Worm (Caenorhabditis elegans) whole organism, dauer: ENCODE results near the gene egl-21.

Source experiments
- unc-62 ChIP-seq: sonication (generic microtip); optimal IDR thresholded peaks from 2 replicates; lab custom pipeline; 2017; ENCODE audit warnings: missing biosample characterization, missing genetic modification reagents, missing genetic modification characterization

The egl-21 gene

ce11 chrIV:10499948-10500356, 18.3 kb upstream of the egl-21 start:
- no peak for TF ChIP-seq unc-62 (GFP tag; lab: Kevin White, UChicago)

ce11 chrIV:10498401-10498800, 16.8 kb upstream of the egl-21 start:
- no peak for TF ChIP-seq unc-62 (GFP tag; lab: Kevin White, UChicago)

- TF ChIP-seq unc-62 (GFP tag; lab: Kevin White, UChicago), result no peak
Observed at ce11 chrIV:10489409-10489808, 7.8 kb upstream of the egl-21 start.

ce11 chrIV:10483607-10484117, 2.0 kb upstream of the egl-21 start, which contains the start of the genes F01D4.5 and ced-5:
TSS of gene F01D4.5 (minus strand) at chrIV:10483657.
TSS of gene ced-5 (plus strand) at chrIV:10484110.
- no peak for TF ChIP-seq unc-62 (GFP tag; lab: Kevin White, UChicago)

- TF ChIP-seq unc-62 (GFP tag; lab: Kevin White, UChicago), result no peak
Observed at ce11 chrIV:10482585-10482984, 941 bp upstream of the egl-21 start.

ce11 chrIV:10475234-10475633, 6.4 kb downstream of the egl-21 start:
- no peak for TF ChIP-seq unc-62 (GFP tag; lab: Kevin White, UChicago)

- no peak for TF ChIP-seq unc-62 (GFP tag; lab: Kevin White, UChicago)
Observed at ce11 chrIV:10472478-10472877, 9.2 kb downstream of the egl-21 start, which contains the start of gene bgnt-1.1. TSS of gene bgnt-1.1 (plus strand) at chrIV:10472778.

ce11 chrIV:10469494-10469893, 12.2 kb downstream of the egl-21 start, which contains the start of gene ugt-44:
TSS of gene ugt-44 (plus strand) at chrIV:10469741.
- no peak for TF ChIP-seq unc-62 (GFP tag; lab: Kevin White, UChicago)

ce11 chrIV:10468662-10469061, 13.0 kb downstream of the egl-21 start:
- TF ChIP-seq unc-62 (GFP tag; lab: Kevin White, UChicago), result no peak

- TF ChIP-seq unc-62 (GFP tag; lab: Kevin White, UChicago), result no peak
Observed at ce11 chrIV:10467347-10467746, 14.3 kb downstream of the egl-21 start.

ce11 chrIV:10466398-10466797, 15.2 kb downstream of the egl-21 start:
- no peak for TF ChIP-seq unc-62 (GFP tag; lab: Kevin White, UChicago)

ce11 chrIV:10465764-10466163, 15.9 kb downstream of the egl-21 start:
- no peak for TF ChIP-seq unc-62 (GFP tag; lab: Kevin White, UChicago)

ce11 chrIV:10463987-10464638, 17.5 kb downstream of the egl-21 start, which contains the start of gene ugt-43:
TSS of gene ugt-43 (plus strand) at chrIV:10464588.
- no peak for TF ChIP-seq unc-62 (GFP tag; lab: Kevin White, UChicago)

ce11 chrIV:10463127-10463526, 18.5 kb downstream of the egl-21 start:
- TF ChIP-seq unc-62 (GFP tag; lab: Kevin White, UChicago), result no peak

ce11 chrIV:10462608-10463007, 19.0 kb downstream of the egl-21 start:
- no peak for TF ChIP-seq unc-62 (GFP tag; lab: Kevin White, UChicago)

ce11 chrIV:10461767-10462166, 19.9 kb downstream of the egl-21 start, which contains the start of gene mec-3:
TSS of gene mec-3 (minus strand) at chrIV:10461867.
- TF ChIP-seq unc-62 (GFP tag; lab: Kevin White, UChicago), result no peak

ce11 chrIV:10457137-10457536, 24.5 kb downstream of the egl-21 start, which contains the start of gene srb-17:
TSS of gene srb-17 (minus strand) at chrIV:10457237.
- TF ChIP-seq unc-62 (GFP tag; lab: Kevin White, UChicago), result no peak
